Fruit fly (Drosophila melanogaster) whole organism, embryonic: ENCODE results near the gene SP555.

ENCODE experiments used
- BEAF-32 ChIP-seq: fragments of 200-800 bp; sonication (Bioruptor generic); optimal IDR thresholded peaks from 3 replicates; lab custom pipeline; 2017; ENCODE audit warnings: missing biosample characterization, missing genetic modification characterization, mild to moderate bottlenecking, moderate library complexity, missing genetic modification reagents
- CG10431 ChIP-seq: fragments of 200-800 bp; sonication (Bioruptor generic); optimal IDR thresholded peaks from 3 replicates; lab custom pipeline; 2018; ENCODE audit warnings: missing biosample characterization, mild to moderate bottlenecking, missing genetic modification characterization
- CG10654 ChIP-seq: fragments of 200-800 bp; sonication (Bioruptor generic); optimal IDR thresholded peaks from 2 replicates; lab custom pipeline; 2016; ENCODE audit warnings: missing biosample characterization, missing genetic modification characterization
- CG12155 ChIP-seq: fragments of 200-800 bp; sonication (Bioruptor generic); optimal IDR thresholded peaks from 3 replicates; lab custom pipeline; 2016; ENCODE audit warnings: missing biosample characterization, missing genetic modification characterization
- CG12391 ChIP-seq: fragments of 200-800 bp; sonication (Bioruptor generic); optimal IDR thresholded peaks from 3 replicates; lab custom pipeline; 2018; ENCODE audit warnings: missing biosample characterization, mild to moderate bottlenecking, missing genetic modification characterization, moderate library complexity
- CG12769 ChIP-seq: fragments of 200-800 bp; sonication (Bioruptor generic); optimal IDR thresholded peaks from 2 replicates; lab custom pipeline; 2019; ENCODE audit warnings: missing biosample characterization, mild to moderate bottlenecking, missing genetic modification characterization, moderate library complexity
- CG13424 ChIP-seq: fragments of 200-800 bp; sonication (Bioruptor generic); optimal IDR thresholded peaks from 2 replicates; lab custom pipeline; 2019; ENCODE audit warnings: missing biosample characterization, mild to moderate bottlenecking, missing genetic modification characterization, moderate library complexity
- CG16863 ChIP-seq: fragments of 200-800 bp; sonication (Bioruptor generic); optimal IDR thresholded peaks from 3 replicates; lab custom pipeline; 2016; ENCODE audit warnings: missing biosample characterization, missing genetic modification characterization
- CG17568 ChIP-seq: fragments of 200-800 bp; sonication (Bioruptor generic); optimal IDR thresholded peaks from 2 replicates; lab custom pipeline; 2018; ENCODE audit warnings: missing biosample characterization, mild to moderate bottlenecking, missing genetic modification characterization, moderate library complexity
- CG18476 ChIP-seq: fragments of 200-800 bp; sonication (Bioruptor generic); optimal IDR thresholded peaks from 2 replicates; lab custom pipeline; 2016; ENCODE audit warnings: missing biosample characterization, mild to moderate bottlenecking, missing genetic modification characterization
- CG2129 ChIP-seq: fragments of 200-800 bp; sonication (Bioruptor generic); IDR thresholded peaks from 2 replicates; pipeline ENCODE4 v1.3.6; 2022; ENCODE audit warnings: missing biosample characterization, missing genetic modification characterization; ENCODE audit not compliant: partially characterized antibody
- CG31365 ChIP-seq: fragments of 200-800 bp; sonication (Bioruptor generic); optimal IDR thresholded peaks from 2 replicates; lab custom pipeline; 2018; ENCODE audit warnings: missing biosample characterization, mild to moderate bottlenecking, missing genetic modification characterization
- CG4854 ChIP-seq: fragments of 200-800 bp; sonication (Bioruptor generic); optimal IDR thresholded peaks from 2 replicates; lab custom pipeline; 2016; ENCODE audit warnings: missing biosample characterization, missing genetic modification characterization, inconsistent platforms
- CG6254 ChIP-seq: fragments of 200-800 bp; sonication (Bioruptor generic); optimal IDR thresholded peaks from 3 replicates; lab custom pipeline; 2017; ENCODE audit warnings: mild to moderate bottlenecking, missing biosample characterization, missing genetic modification reagents, missing genetic modification characterization
- CG6683 ChIP-seq: fragments of 200-800 bp; sonication (Bioruptor generic); optimal IDR thresholded peaks from 2 replicates; lab custom pipeline; 2017; ENCODE audit warnings: missing biosample characterization, mild to moderate bottlenecking, missing genetic modification characterization, missing genetic modification reagents
- CG8281 ChIP-seq: fragments of 200-800 bp; sonication (Bioruptor generic); optimal IDR thresholded peaks from 2 replicates; lab custom pipeline; 2018; ENCODE audit warnings: missing biosample characterization, mild to moderate bottlenecking, missing genetic modification characterization, moderate library complexity
- CG8478 ChIP-seq: fragments of >200 bp; optimal IDR thresholded peaks from 2 replicates; lab custom pipeline; 2018
- CG8765 ChIP-seq: fragments of 200-800 bp; sonication (Bioruptor generic); IDR thresholded peaks from 2 replicates; pipeline ENCODE4 v1.3.6; 2022; ENCODE audit warnings: missing biosample characterization, missing genetic modification characterization
- CG9215 ChIP-seq: fragments of 200-800 bp; sonication (Bioruptor generic); IDR thresholded peaks from 2 replicates; pipeline ENCODE4 v1.3.6; 2022; ENCODE audit warnings: missing biosample characterization, missing genetic modification characterization
- CG9437 ChIP-seq: fragments of 200-800 bp; sonication (Bioruptor generic); optimal IDR thresholded peaks from 2 replicates; lab custom pipeline; 2018; ENCODE audit warnings: missing biosample characterization, mild to moderate bottlenecking, missing genetic modification characterization
- D19A ChIP-seq: fragments of 200-800 bp; optimal IDR thresholded peaks from 3 replicates; lab custom pipeline; 2019; ENCODE audit warnings: missing biosample characterization, mild to moderate bottlenecking, missing genetic modification characterization, moderate library complexity
- Deaf1 ChIP-seq: fragments of 200-800 bp; optimal IDR thresholded peaks from 3 replicates; lab custom pipeline; 2019; ENCODE audit warnings: missing biosample characterization, mild to moderate bottlenecking, missing genetic modification characterization, moderate library complexity
- Dfd ChIP-seq, 2 experiments: fragments of >200 bp; optimal IDR thresholded peaks; 2 replicates each; lab custom pipeline; 2017; ENCODE audit warnings: missing biosample characterization in 2 of 2, missing genetic modification characterization in 2 of 2
- E2f1 ChIP-seq: fragments of 200-800 bp; sonication (Bioruptor generic); IDR thresholded peaks from 2 replicates; pipeline ENCODE4 v1.3.6; 2022; ENCODE audit warnings: missing biosample characterization, missing genetic modification characterization
- ERR ChIP-seq: fragments of 200-800 bp; sonication (Bioruptor generic); optimal IDR thresholded peaks from 2 replicates; lab custom pipeline; 2016; ENCODE audit warnings: missing biosample characterization, missing genetic modification characterization
- HLH4C ChIP-seq: fragments of 200-800 bp; sonication (Bioruptor generic); IDR thresholded peaks from 3 replicates; pipeline ENCODE4 v1.3.6; 2022; ENCODE audit warnings: missing biosample characterization, missing genetic modification characterization; ENCODE audit not compliant: partially characterized antibody
- Max ChIP-seq: fragments of 200-800 bp; sonication (Bioruptor generic); optimal IDR thresholded peaks from 2 replicates; lab custom pipeline; 2016; ENCODE audit warnings: missing biosample characterization, mild to moderate bottlenecking, missing genetic modification characterization
- Med ChIP-seq: fragments of 200-800 bp; sonication (Bioruptor generic); peaks from one replicate; lab custom pipeline; 2016; ENCODE audit warnings: missing biosample characterization, missing genetic modification characterization, mild to moderate bottlenecking, inconsistent platforms, moderate library complexity
- Poxn ChIP-seq: fragments of 200-800 bp; sonication (Bioruptor generic); IDR thresholded peaks from 2 replicates; pipeline ENCODE4 v1.3.6; 2022; ENCODE audit warnings: missing biosample characterization, missing genetic modification characterization
- Scr ChIP-seq: fragments of 200-800 bp; sonication (Bioruptor generic); IDR thresholded peaks from 2 replicates; pipeline ENCODE4 v1.3.6; 2022; ENCODE audit warnings: missing biosample characterization, missing genetic modification characterization; ENCODE audit not compliant: partially characterized antibody
- Sox100B ChIP-seq: fragments of 200-800 bp; sonication (Bioruptor generic); optimal IDR thresholded peaks from 3 replicates; lab custom pipeline; 2018; ENCODE audit warnings: missing biosample characterization, mild to moderate bottlenecking, missing genetic modification characterization
- ab ChIP-seq: fragments of 200-800 bp; sonication (Bioruptor generic); optimal IDR thresholded peaks from 2 replicates; lab custom pipeline; 2016; ENCODE audit warnings: missing biosample characterization, missing genetic modification characterization
- cg ChIP-seq: fragments of 200-800 bp; sonication (Bioruptor generic); optimal IDR thresholded peaks from 3 replicates; lab custom pipeline; 2019; ENCODE audit warnings: missing biosample characterization, mild to moderate bottlenecking, missing genetic modification characterization, moderate library complexity
- chif ChIP-seq, 2 experiments: fragments of 200-800 bp; sonication (Bioruptor generic); optimal IDR thresholded peaks; 3 replicates each; lab custom pipeline; 2016; ENCODE audit warnings: missing biosample characterization in 2 of 2, missing genetic modification characterization in 2 of 2
- crol ChIP-seq: fragments of 200-800 bp; sonication (Bioruptor generic); IDR thresholded peaks from 2 replicates; pipeline ENCODE4 v1.3.6; 2022; ENCODE audit warnings: missing biosample characterization, missing genetic modification characterization
- dm ChIP-seq: fragments of 200-800 bp; sonication (Bioruptor generic); optimal IDR thresholded peaks from 3 replicates; lab custom pipeline; 2016; ENCODE audit warnings: missing biosample characterization, missing genetic modification characterization
- ftz-f1 ChIP-seq: fragments of 200-800 bp; sonication (Bioruptor generic); optimal IDR thresholded peaks from 2 replicates; lab custom pipeline; 2016; ENCODE audit warnings: missing biosample characterization, missing genetic modification characterization
- lab ChIP-seq: fragments of 200-800 bp; sonication (Bioruptor generic); optimal IDR thresholded peaks from 3 replicates; lab custom pipeline; 2017; ENCODE audit warnings: missing biosample characterization, missing genetic modification characterization, mild to moderate bottlenecking, moderate library complexity, missing genetic modification reagents
- lov ChIP-seq, 2 experiments: fragments of 200-800 bp in 1 of 2; fragments of >200 bp in 1 of 2; sonication (Bioruptor generic) in 1 of 2; IDR thresholded peaks in 1 of 2; optimal IDR thresholded peaks in 1 of 2; 2 replicates in 1 of 2; 3 replicates in 1 of 2; pipeline versions ENCODE4 v1.3.6 to Lab custom; 2017 to 2022; ENCODE audit warnings: missing biosample characterization in 1 of 2, missing genetic modification characterization in 1 of 2
- luna ChIP-seq: fragments of 200-800 bp; sonication (Bioruptor generic); optimal IDR thresholded peaks from 2 replicates; lab custom pipeline; 2016; ENCODE audit warnings: missing biosample characterization, missing genetic modification characterization
- mld ChIP-seq: fragments of 200-800 bp; sonication (Bioruptor generic); IDR thresholded peaks from 3 replicates; pipeline ENCODE4 v1.3.6; 2022; ENCODE audit warnings: missing biosample characterization, missing genetic modification characterization; ENCODE audit not compliant: partially characterized antibody
- nerfin-2 ChIP-seq: fragments of 200-800 bp; sonication (Bioruptor generic); IDR thresholded peaks from 2 replicates; pipeline ENCODE4 v1.3.6; 2022; ENCODE audit warnings: missing biosample characterization, missing genetic modification characterization; ENCODE audit not compliant: partially characterized antibody
- nom ChIP-seq: fragments of 200-800 bp; sonication (Bioruptor generic); optimal IDR thresholded peaks from 2 replicates; lab custom pipeline; 2017; ENCODE audit warnings: missing biosample characterization, missing genetic modification characterization, mild to moderate bottlenecking, moderate library complexity, missing genetic modification reagents
- org-1 ChIP-seq: fragments of 200-800 bp; sonication (Bioruptor generic); optimal IDR thresholded peaks from 2 replicates; lab custom pipeline; 2017; ENCODE audit warnings: missing biosample characterization, missing genetic modification characterization
- phol ChIP-seq: fragments of 200-800 bp; sonication (Bioruptor generic); optimal IDR thresholded peaks from 3 replicates; lab custom pipeline; 2018; ENCODE audit warnings: missing biosample characterization, mild to moderate bottlenecking, missing genetic modification characterization, moderate library complexity
- salm ChIP-seq: fragments of 200-800 bp; sonication (Bioruptor generic); optimal IDR thresholded peaks from 2 replicates; lab custom pipeline; 2018; ENCODE audit warnings: missing biosample characterization, mild to moderate bottlenecking, missing genetic modification characterization
- sim ChIP-seq: fragments of 200-800 bp; sonication (Bioruptor generic); IDR thresholded peaks from 2 replicates; pipeline ENCODE4 v1.3.6; 2022; ENCODE audit warnings: missing biosample characterization, missing genetic modification characterization
- wdn ChIP-seq: fragments of 200-800 bp; sonication (Bioruptor generic); IDR thresholded peaks from 2 replicates; pipeline ENCODE4 v1.3.6; 2022; ENCODE audit warnings: missing biosample characterization, missing genetic modification characterization

The SP555 gene

dm6 chr2L:5052367-5052914 lies 14.9 kb downstream of the SP555 start, which contains the start of gene senju (continued):
- TF ChIP-seq dm (GFP tag; lab: Kevin White, UChicago) (peak; percentile 95), Deaf1 (tag; lab: Kevin White, UChicago) (peak; percentile 86), sim (peak; percentile 62; the same call in 1 of the 2 replicates), CG13424 (tag; lab: Kevin White, UChicago) (peak; percentile 80), nerfin-2 (no peak), org-1 (GFP tag; lab: Kevin White, UChicago) (peak; percentile 85), CG6254 (GFP tag; lab: Kevin White, UChicago) (peak; percentile 75), CG8281 (tag; lab: Kevin White, UChicago) (peak; percentile 56), ftz-f1 (GFP tag; lab: Kevin White, UChicago) (peak; percentile 75), CG2129 (GFP tag; lab: Robert Waterston, UW) (no peak), Poxn (no peak), E2f1 (peak; percentile 74), Scr (GFP tag; lab: Robert Waterston, UW) (peak; percentile 54), CG12391 (tag; lab: Kevin White, UChicago) (peak; percentile 83), HLH4C (GFP tag; lab: Robert Waterston, UW) (0 out of 3 replicates have a peak, but pooled peaks have one; percentile 27), CG12769 (tag; lab: Kevin White, UChicago) (peak; percentile 82), CG16863 (peak; percentile 85), D19A (tag; lab: Kevin White, UChicago) (peak; percentile 66), salm (tag; lab: Kevin White, UChicago) (peak; percentile 47), cg (peak; percentile 93), lov (optimal IDR thresholded peaks at IDR 0.05; lab: Kevin White, UChicago) (no peak), lov (GFP tag; IDR thresholded peaks at IDR 0.05; lab: Robert Waterston, UW) (peak; percentile 55; the same call in 2 of the 3 replicates), CG9215 (GFP tag; lab: Robert Waterston, UW) (peak; percentile 62), ab (GFP tag; lab: Kevin White, UChicago) (peak; percentile 61), CG12155 (GFP tag; lab: Kevin White, UChicago) (peak; percentile 85), nom (GFP tag; lab: Kevin White, UChicago) (peak; percentile 74), CG18476 (GFP tag; lab: Kevin White, UChicago) (peak; percentile 76), CG4854 (GFP tag; lab: Kevin White, UChicago) (peak; percentile 79), mld (GFP tag; lab: Robert Waterston, UW) (0 out of 3 replicates have a peak, but pooled peaks have one; percentile 46), CG10431 (GFP tag; lab: Kevin White, UChicago) (peak; percentile 49), CG17568 (GFP tag; lab: Kevin White, UChicago) (peak; percentile 61), phol (tag; lab: Kevin White, UChicago) (peak; percentile 76), CG6683 (GFP tag; lab: Kevin White, UChicago) (peak; percentile 70), crol (GFP tag; lab: Robert Waterston, UW) (peak; percentile 28; the same call in 1 of the 2 replicates), CG10654 (peak; percentile 76), Dfd (GFP tag; optimal IDR thresholded peaks at IDR 0.05; lab: Kevin White, UChicago) (no peak), lab (GFP tag; lab: Kevin White, UChicago) (peak; percentile 91), BEAF-32 (GFP tag; lab: Kevin White, UChicago) (peak; percentile 57), CG31365 (tag; lab: Kevin White, UChicago) (peak; percentile 75), CG8765 (GFP tag; lab: Robert Waterston, UW) (peak; percentile 50), CG9437 (GFP tag; lab: Kevin White, UChicago) (peak; percentile 70), ERR (GFP tag; lab: Kevin White, UChicago) (peak; percentile 56), Med (peak; percentile 98), CG8478 (lab: Kevin White, UChicago) (no peak), chif (GFP tag; optimal IDR thresholded peaks at IDR 0.05; lab: Kevin White, UChicago) (peak; percentile 82 to 84), luna (GFP tag; lab: Kevin White, UChicago) (peak; percentile 46), Sox100B (GFP tag; lab: Kevin White, UChicago) (peak; percentile 69), wdn (GFP tag; lab: Robert Waterston, UW) (peak; percentile 66), Max (GFP tag; lab: Kevin White, UChicago) (peak; percentile 90)
